Fruit fly (Drosophila melanogaster): ENCODE measurements around the gene CG9581.
A peak's percentile ranks its signal among the peaks of the same experiment; 100 is the strongest.

CG9581 gene

dm6 chrX:20159679-20160140, 10.1 kb downstream of the CG9581 start, which contains the start of gene Rab35:
Gene Rab35 (minus strand): TSS chrX:20159872.
- TF ChIP-seq Jra (GFP tag; optimal IDR thresholded peaks at IDR 0.05) (peak; percentile 40), sage (GFP tag; optimal IDR thresholded peaks at IDR 0.05) (peak; percentile 2), Hnf4 (GFP tag; optimal IDR thresholded peaks at IDR 0.05) (peak; percentile 43), h (GFP tag; optimal IDR thresholded peaks at IDR 0.05) (peak; percentile 29), Rel (GFP tag; optimal IDR thresholded peaks at IDR 0.05) (no peak), Rel (tag; optimal IDR thresholded peaks at IDR 0.05) (no peak), rgr (GFP tag; optimal IDR thresholded peaks at IDR 0.05) (peak; percentile 17), sv (GFP tag; optimal IDR thresholded peaks at IDR 0.05) (peak; percentile 24), foxo (GFP tag; optimal IDR thresholded peaks at IDR 0.05) (peak in 1 of 2 experiments; percentile 0), dsf (GFP tag; optimal IDR thresholded peaks at IDR 0.05; ENCODE audit: borderline replicate concordance) (peak; percentile 4), HLH106 (tag; optimal IDR thresholded peaks at IDR 0.05) (no peak)

dm6 chrX:20158943-20159385, 10.8 kb downstream of the CG9581 start:
- no peak for TF ChIP-seq Hnf4 (GFP tag; optimal IDR thresholded peaks at IDR 0.05)
- peak; percentile 50 for TF ChIP-seq h (GFP tag; optimal IDR thresholded peaks at IDR 0.05)
- TF ChIP-seq tai (GFP tag; optimal IDR thresholded peaks at IDR 0.05) = no peak
- TF ChIP-seq jim (GFP tag; optimal IDR thresholded peaks at IDR 0.05) = peak; percentile 89
- no peak for TF ChIP-seq rgr (GFP tag; optimal IDR thresholded peaks at IDR 0.05)
- no peak for TF ChIP-seq sage (GFP tag; optimal IDR thresholded peaks at IDR 0.05)
- no peak for TF ChIP-seq Rel (GFP tag; optimal IDR thresholded peaks at IDR 0.05)
- TF ChIP-seq Rel (tag; optimal IDR thresholded peaks at IDR 0.05) = no peak
- no peak for TF ChIP-seq Abd-B (GFP tag; optimal IDR thresholded peaks at IDR 0.05)
- no peak for TF ChIP-seq fru (GFP tag; optimal IDR thresholded peaks at IDR 0.05)
- TF ChIP-seq lola (GFP tag; optimal IDR thresholded peaks at IDR 0.05) = no peak
- no peak for TF ChIP-seq CG32264 (GFP tag; optimal IDR thresholded peaks at IDR 0.05)
- TF ChIP-seq usp (GFP tag; optimal IDR thresholded peaks at IDR 0.05) = no peak
- no peak for TF ChIP-seq CrebA (GFP tag; optimal IDR thresholded peaks at IDR 0.05; ENCODE audit: borderline replicate concordance)
- TF ChIP-seq HLH106 (tag; optimal IDR thresholded peaks at IDR 0.05) = no peak
- no peak for TF ChIP-seq foxo (GFP tag; optimal IDR thresholded peaks at IDR 0.05)
- TF ChIP-seq br (GFP tag; optimal IDR thresholded peaks at IDR 0.05) = no peak
- no peak for TF ChIP-seq pan (optimal IDR thresholded peaks at IDR 0.05)
- TF ChIP-seq Dif (GFP tag; optimal IDR thresholded peaks at IDR 0.05; ENCODE audit: partially characterized antibody) = peak; percentile 77
- TF ChIP-seq sv (GFP tag; optimal IDR thresholded peaks at IDR 0.05) = no peak
- peak in 1 of 2 experiments; percentile 86 for TF ChIP-seq dl (GFP tag; optimal IDR thresholded peaks at IDR 0.05; ENCODE audit: insufficient read depth in 1 of 2, partially characterized antibody in 2 of 2)
- no peak for TF ChIP-seq brk (GFP tag; optimal IDR thresholded peaks at IDR 0.05)
- TF ChIP-seq psq (GFP tag; optimal IDR thresholded peaks at IDR 0.05) = no peak
- TF ChIP-seq dsf (GFP tag; optimal IDR thresholded peaks at IDR 0.05; ENCODE audit: borderline replicate concordance) = no peak
- no peak for TF ChIP-seq woc (GFP tag; optimal IDR thresholded peaks at IDR 0.05)
- peak; percentile 62 for TF ChIP-seq Hr83 (GFP tag; optimal IDR thresholded peaks at IDR 0.05; ENCODE audit: poor library complexity, severe bottlenecking)
- TF ChIP-seq Sp1 (GFP tag; optimal IDR thresholded peaks at IDR 0.05) = peak; percentile 11
- no peak for TF ChIP-seq N (GFP tag; optimal IDR thresholded peaks at IDR 0.05)

dm6 chrX:20158491-20158890, 11.3 kb downstream of the CG9581 start:
- no peak for TF ChIP-seq sage (GFP tag; optimal IDR thresholded peaks at IDR 0.05)
- TF ChIP-seq dmrt93B (GFP tag; optimal IDR thresholded peaks at IDR 0.05) = no peak
- TF ChIP-seq CG9705 (GFP tag; optimal IDR thresholded peaks at IDR 0.05) = no peak
- no peak for TF ChIP-seq Myc (optimal IDR thresholded peaks at IDR 0.05)
- no peak for TF ChIP-seq Hr83 (GFP tag; optimal IDR thresholded peaks at IDR 0.05; ENCODE audit: poor library complexity, severe bottlenecking)
- no peak for TF ChIP-seq lola (GFP tag; optimal IDR thresholded peaks at IDR 0.05)
- no peak for TF ChIP-seq h (GFP tag; optimal IDR thresholded peaks at IDR 0.05)
- TF ChIP-seq CrebA (GFP tag; optimal IDR thresholded peaks at IDR 0.05; ENCODE audit: borderline replicate concordance) = no peak
- no peak for TF ChIP-seq psq (GFP tag; optimal IDR thresholded peaks at IDR 0.05)
- TF ChIP-seq Rel (GFP tag; optimal IDR thresholded peaks at IDR 0.05) = no peak
- no peak for TF ChIP-seq Rel (tag; optimal IDR thresholded peaks at IDR 0.05)
- TF ChIP-seq Hr78 (GFP tag; optimal IDR thresholded peaks at IDR 0.05) = no peak
- no peak for TF ChIP-seq Abd-B (GFP tag; optimal IDR thresholded peaks at IDR 0.05)
- no peak for TF ChIP-seq tai (GFP tag; optimal IDR thresholded peaks at IDR 0.05)
- no peak for TF ChIP-seq brk (GFP tag; optimal IDR thresholded peaks at IDR 0.05)
- TF ChIP-seq Dfd (GFP tag; optimal IDR thresholded peaks at IDR 0.05) = no peak
- no peak for TF ChIP-seq rgr (GFP tag; optimal IDR thresholded peaks at IDR 0.05)
- no peak for TF ChIP-seq jim (GFP tag; optimal IDR thresholded peaks at IDR 0.05)
